Worm (Caenorhabditis elegans) whole organism, young adult: ENCODE data around the gene fbxb-19.

Source experiments
- Y67H2A.10 ChIP-seq: fragments of 200-800 bp; sonication (Bioruptor generic); conservative IDR thresholded peaks from 2 replicates; pipeline ENCODE4 v1.3.6; 2022; ENCODE audit warnings: missing genetic modification reagents, missing genetic modification characterization, missing compliant biosample characterization
- cebp-2 ChIP-seq: fragments of 200-800 bp; sonication (Bioruptor generic); IDR thresholded peaks from 2 replicates; pipeline ENCODE4 v1.3.6; 2022; ENCODE audit warnings: missing genetic modification characterization, missing compliant biosample characterization
- lag-1 ChIP-seq: fragments of 200-800 bp; sonication (Bioruptor generic); IDR thresholded peaks from 2 replicates; pipeline ENCODE4 v1.3.6; 2022; ENCODE audit warnings: missing genetic modification reagents, missing genetic modification characterization, missing compliant biosample characterization
- lsy-27 ChIP-seq: sonication (generic microtip); optimal IDR thresholded peaks from 2 replicates; lab custom pipeline; 2017; ENCODE audit warnings: missing genetic modification characterization, mild to moderate bottlenecking, missing compliant biosample characterization, antibody characterized with exemption, missing genotype, borderline replicate concordance; ENCODE audit not compliant: insufficient read depth
- nfyb-1 ChIP-seq: fragments of 200-800 bp; sonication (Bioruptor generic); IDR thresholded peaks from 2 replicates; pipeline ENCODE4 v1.3.6; 2022; ENCODE audit warnings: missing genetic modification reagents, missing genetic modification characterization, missing compliant biosample characterization
- pha-4 ChIP-seq: fragments of 150-350 bp; sonication (generic microtip); optimal IDR thresholded peaks from 2 replicates; lab custom pipeline; 2014; ENCODE audit warnings: missing biosample characterization, missing genetic modification reagents, missing genetic modification characterization
- sea-2 ChIP-seq: fragments of 200-800 bp; sonication (Bioruptor generic); IDR thresholded peaks from 2 replicates; pipeline ENCODE4 v1.3.6; 2022; ENCODE audit warnings: missing genetic modification characterization, missing compliant biosample characterization

ce11 chrII:1644777-1645348, 44.1 kb downstream of the fbxb-19 start, which contains the start of gene ZC204.6:
- TF ChIP-seq lag-1 = no peak
- no peak for TF ChIP-seq cebp-2 (GFP tag; lab: Robert Waterston, UW)
- TF ChIP-seq Y67H2A.10 = no peak
- no peak for TF ChIP-seq pha-4
- TF ChIP-seq sea-2 (GFP tag; lab: Robert Waterston, UW) = no peak
- no peak for TF ChIP-seq nfyb-1
- TF ChIP-seq lsy-27 (tag; lab: Kevin White, UChicago) = no peak
